Fruit fly (Drosophila melanogaster): Measurements from ENCODE around the gene Sfp24Ba.

Gene Sfp24Ba

DNA sequence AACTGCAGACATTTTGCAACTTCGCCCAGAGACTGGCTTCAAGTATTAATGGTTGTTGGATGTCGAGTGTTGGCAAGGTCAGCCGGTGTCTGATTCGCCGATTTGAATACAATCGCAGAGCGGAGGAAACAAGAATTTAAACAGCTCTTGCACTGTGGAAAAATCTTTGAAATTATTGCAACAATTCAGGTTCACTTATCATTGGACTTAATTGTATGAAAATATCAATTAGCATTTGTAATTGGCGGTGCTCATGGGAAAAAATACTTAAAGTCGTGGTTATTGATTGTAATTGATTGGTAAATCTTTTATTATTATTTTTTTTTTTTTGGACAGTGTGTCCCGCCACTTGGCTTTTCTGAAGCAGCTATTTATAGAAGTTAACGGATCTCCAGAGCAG lies 38.9 kb downstream of the Sfp24Ba start (continued):
- no peak for TF ChIP-seq chn (GFP tag; optimal IDR thresholded peaks at IDR 0.05)
- peak; percentile 29 for TF ChIP-seq CG10147 (GFP tag; optimal IDR thresholded peaks at IDR 0.05)
- no peak for TF ChIP-seq CrebB (tag; optimal IDR thresholded peaks at IDR 0.05)
- no peak for TF ChIP-seq CG16863 (GFP tag; optimal IDR thresholded peaks at IDR 0.05)
- no peak for TF ChIP-seq wor (GFP tag; IDR thresholded peaks at IDR 0.05)
- TF ChIP-seq Dip3 (GFP tag; optimal IDR thresholded peaks at IDR 0.05): peak; percentile 40
- TF ChIP-seq CG8281 (tag; optimal IDR thresholded peaks at IDR 0.05): no peak
- no peak for TF ChIP-seq fu2 (GFP tag; optimal IDR thresholded peaks at IDR 0.05)
- TF ChIP-seq Neu2 (GFP tag; optimal IDR thresholded peaks at IDR 0.05; ENCODE audit: borderline replicate concordance): no peak
- TF ChIP-seq lbe (GFP tag; optimal IDR thresholded peaks at IDR 0.05): peak; percentile 45
- peak; percentile 12 to 17 for TF ChIP-seq Pdp1 (GFP tag; optimal IDR thresholded peaks at IDR 0.05)
- no peak for TF ChIP-seq ci (GFP tag; IDR thresholded peaks at IDR 0.05)
- no peak for TF ChIP-seq Dfd (GFP tag; optimal IDR thresholded peaks at IDR 0.05)
- TF ChIP-seq CG17186 (GFP tag; optimal IDR thresholded peaks at IDR 0.05): no peak
- no peak for TF ChIP-seq BEAF-32 (GFP tag; optimal IDR thresholded peaks at IDR 0.05)
- TF ChIP-seq da (GFP tag; optimal IDR thresholded peaks at IDR 0.05): no peak
- TF ChIP-seq Side (GFP tag; optimal IDR thresholded peaks at IDR 0.05): no peak
- no peak for TF ChIP-seq zf30C (GFP tag; optimal IDR thresholded peaks at IDR 0.05)
- TF ChIP-seq GATAe (GFP tag; conservative IDR thresholded peaks at IDR 0.05): no peak
- peak; percentile 35 for TF ChIP-seq grau (tag; optimal IDR thresholded peaks at IDR 0.05)
- no peak for TF ChIP-seq CG4820 (GFP tag; optimal IDR thresholded peaks at IDR 0.05)
- TF ChIP-seq CG4360 (GFP tag; IDR thresholded peaks at IDR 0.05): no peak
- peak; percentile 49 for TF ChIP-seq CG14441 (GFP tag; IDR thresholded peaks at IDR 0.05)
- no peak for TF ChIP-seq B-H1 (GFP tag; IDR thresholded peaks at IDR 0.05)
- no peak for TF ChIP-seq cas (GFP tag; IDR thresholded peaks at IDR 0.05)
- TF ChIP-seq tgo (GFP tag; IDR thresholded peaks at IDR 0.05): no peak; the same call in 2 of the 3 replicates
- TF ChIP-seq MTF-1 (GFP tag; optimal IDR thresholded peaks at IDR 0.05; ENCODE audit: borderline replicate concordance): no peak
- TF ChIP-seq Nf-YC (tag; optimal IDR thresholded peaks at IDR 0.05): no peak
- TF ChIP-seq Sin3A (optimal IDR thresholded peaks at IDR 0.05): no peak
- TF ChIP-seq CG31365 (tag; optimal IDR thresholded peaks at IDR 0.05): no peak
- TF ChIP-seq mirr (GFP tag; optimal IDR thresholded peaks at IDR 0.05): no peak
- TF ChIP-seq gro (GFP tag; optimal IDR thresholded peaks at IDR 0.05): no peak
- TF ChIP-seq CG2875 (GFP tag; optimal IDR thresholded peaks at IDR 0.05): no peak
- no peak for TF ChIP-seq dan (GFP tag; IDR thresholded peaks at IDR 0.05)
- peak; percentile 54 for TF ChIP-seq NFAT (GFP tag; IDR thresholded peaks at IDR 0.05)
- TF ChIP-seq CG13424 (tag; optimal IDR thresholded peaks at IDR 0.05): no peak
- peak; percentile 37 for TF ChIP-seq pho (GFP tag; optimal IDR thresholded peaks at IDR 0.05)
- no peak for TF ChIP-seq Stat92E (GFP tag; optimal IDR thresholded peaks at IDR 0.05)
- TF ChIP-seq Atf6 (GFP tag; IDR thresholded peaks at IDR 0.05): peak; percentile 80
- no peak for TF ChIP-seq CG5180 (GFP tag; optimal IDR thresholded peaks at IDR 0.05)
- TF ChIP-seq CG10366 (GFP tag; IDR thresholded peaks at IDR 0.05): no peak; the same call in 1 of the 2 replicates
- TF ChIP-seq CG3726 (GFP tag; IDR thresholded peaks at IDR 0.05): no peak
- no peak for TF ChIP-seq dmrt11E (tag; optimal IDR thresholded peaks at IDR 0.05)
- no peak for TF ChIP-seq Vsx1 (GFP tag; optimal IDR thresholded peaks at IDR 0.05)
- TF ChIP-seq ash1 (GFP tag; optimal IDR thresholded peaks at IDR 0.05): no peak
- TF ChIP-seq CG10321 (GFP tag; IDR thresholded peaks at IDR 0.05): no peak
- no peak for TF ChIP-seq CG10431 (GFP tag; optimal IDR thresholded peaks at IDR 0.05)
- peak; percentile 82 for TF ChIP-seq Rfx (GFP tag; IDR thresholded peaks at IDR 0.05)
- TF ChIP-seq Gug (GFP tag; IDR thresholded peaks at IDR 0.05): peak; percentile 20; the same call in 1 of the 4 replicates
- no peak for TF ChIP-seq cwo (GFP tag; optimal IDR thresholded peaks at IDR 0.05)
- TF ChIP-seq Optix (GFP tag; IDR thresholded peaks at IDR 0.05): no peak
- TF ChIP-seq CG17829 (tag; optimal IDR thresholded peaks at IDR 0.05): no peak
